Worm (Caenorhabditis elegans) whole organism, L2 larva: ENCODE data around the gene Y54F10BM.13.

Experiments
- lin-39 ChIP-seq: fragments of 150-350 bp; optimal IDR thresholded peaks from 2 replicates; lab custom pipeline; 2014; ENCODE audit warnings: missing biosample characterization, missing genetic modification reagents, missing genetic modification characterization
- nhr-12 ChIP-seq: fragments of 150-350 bp; optimal IDR thresholded peaks from 2 replicates; lab custom pipeline; 2014; ENCODE audit warnings: missing biosample characterization, missing genetic modification characterization
- unc-55 ChIP-seq: fragments of 150-350 bp; sonication (generic microtip); optimal IDR thresholded peaks from 3 replicates; lab custom pipeline; 2014; ENCODE audit warnings: missing biosample characterization, missing genetic modification reagents, missing genetic modification characterization

DNA sequence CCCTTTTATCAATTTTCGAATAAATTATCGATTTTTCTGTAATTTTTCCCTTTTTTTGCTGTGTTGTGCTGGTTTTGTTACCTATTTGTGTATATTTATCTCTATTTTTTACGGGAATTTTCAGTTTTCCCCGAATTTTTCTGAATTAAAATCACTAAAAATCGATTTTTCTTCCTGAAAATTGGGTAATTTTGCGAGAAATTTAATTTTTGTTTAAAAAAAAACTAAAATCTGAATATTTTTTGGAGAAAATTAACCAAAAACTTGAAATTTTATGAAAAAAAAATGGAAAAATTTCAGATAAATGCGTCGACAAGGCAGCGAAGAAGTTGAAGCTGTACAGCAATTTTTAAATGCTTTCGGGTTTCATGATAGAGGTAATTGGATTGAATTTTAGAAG lies 16.4 kb upstream of the Y54F10BM.13 start, which contains the start of gene gip-1:
- TF ChIP-seq nhr-12: no peak
- TF ChIP-seq unc-55: no peak
- TF ChIP-seq lin-39: no peak
